Fruit fly (Drosophila melanogaster) whole organism, embryonic: ENCODE measurements around the gene Srg3.

Source experiments
- Adf1 ChIP-seq: fragments of 200-800 bp; sonication (Bioruptor generic); IDR thresholded peaks from 2 replicates; pipeline ENCODE4 v1.3.6; 2022; ENCODE audit warnings: missing biosample characterization, missing genetic modification characterization
- Asciz ChIP-seq: fragments of 200-800 bp; sonication (Bioruptor generic); optimal IDR thresholded peaks from 2 replicates; lab custom pipeline; 2017; ENCODE audit warnings: missing biosample characterization, mild to moderate bottlenecking, missing genetic modification characterization, missing genetic modification reagents
- Awh ChIP-seq: fragments of 200-800 bp; sonication (Bioruptor generic); IDR thresholded peaks from 2 replicates; pipeline ENCODE4, ENCODE4 v1.3.6; 2022; ENCODE audit warnings: missing biosample characterization, missing genetic modification characterization
- CG10366 ChIP-seq: fragments of 200-800 bp; sonication (Bioruptor generic); IDR thresholded peaks from 2 replicates; pipeline ENCODE4 v1.3.6; 2022; ENCODE audit warnings: missing biosample characterization, missing genetic modification characterization
- CG10959 ChIP-seq: fragments of 200-800 bp; sonication (Bioruptor generic); IDR thresholded peaks from 2 replicates; pipeline ENCODE4 v1.3.6; 2022; ENCODE audit warnings: missing biosample characterization, missing genetic modification characterization
- CG11723 ChIP-seq: fragments of 200-800 bp; sonication (Bioruptor generic); optimal IDR thresholded peaks from 2 replicates; lab custom pipeline; 2017; ENCODE audit warnings: missing biosample characterization, mild to moderate bottlenecking, missing genetic modification characterization
- CG12769 ChIP-seq: fragments of 200-800 bp; sonication (Bioruptor generic); optimal IDR thresholded peaks from 2 replicates; lab custom pipeline; 2019; ENCODE audit warnings: missing biosample characterization, mild to moderate bottlenecking, missing genetic modification characterization, moderate library complexity
- CG13624 ChIP-seq: fragments of 200-800 bp; sonication (Bioruptor generic); optimal IDR thresholded peaks from 2 replicates; lab custom pipeline; 2016; ENCODE audit warnings: missing biosample characterization, missing genetic modification characterization
- CG15601 ChIP-seq: fragments of 200-800 bp; sonication (Bioruptor generic); optimal IDR thresholded peaks from 3 replicates; lab custom pipeline; 2019; ENCODE audit warnings: missing biosample characterization, mild to moderate bottlenecking, missing genetic modification characterization, moderate library complexity
- CG16815 ChIP-seq: fragments of 200-800 bp; sonication (Bioruptor generic); optimal IDR thresholded peaks from 3 replicates; lab custom pipeline; 2017; ENCODE audit warnings: missing biosample characterization, mild to moderate bottlenecking, missing genetic modification characterization
- CG17186 ChIP-seq: fragments of 200-800 bp; sonication (Bioruptor generic); optimal IDR thresholded peaks from 3 replicates; lab custom pipeline; 2017; ENCODE audit warnings: missing biosample characterization, missing genetic modification reagents, missing genetic modification characterization
- CG18619 ChIP-seq: fragments of 200-800 bp; sonication (Bioruptor generic); optimal IDR thresholded peaks from 3 replicates; lab custom pipeline; 2017; ENCODE audit warnings: missing biosample characterization, mild to moderate bottlenecking, missing genetic modification characterization
- CG2116 ChIP-seq: fragments of 200-800 bp; sonication (Bioruptor generic); optimal IDR thresholded peaks from 3 replicates; lab custom pipeline; 2018; ENCODE audit warnings: missing biosample characterization, mild to moderate bottlenecking, missing genetic modification characterization
- CG2712 ChIP-seq: fragments of 200-800 bp; optimal IDR thresholded peaks from 3 replicates; lab custom pipeline; 2019; ENCODE audit warnings: missing biosample characterization, mild to moderate bottlenecking, missing genetic modification characterization, moderate library complexity
- CG31441 ChIP-seq: fragments of 200-800 bp; sonication (Bioruptor generic); IDR thresholded peaks from 2 replicates; pipeline ENCODE4 v1.3.6; 2022; ENCODE audit warnings: missing biosample characterization, missing genetic modification characterization
- CG3407 ChIP-seq: fragments of 200-800 bp; sonication (Bioruptor generic); optimal IDR thresholded peaks from 2 replicates; lab custom pipeline; 2018; ENCODE audit warnings: missing biosample characterization, mild to moderate bottlenecking, missing genetic modification characterization
- CG43689 ChIP-seq: fragments of 200-800 bp; sonication (Bioruptor generic); IDR thresholded peaks from 2 replicates; pipeline ENCODE4 v1.3.6; 2022; ENCODE audit warnings: missing biosample characterization, missing genetic modification characterization
- CG4617 ChIP-seq: fragments of 200-800 bp; sonication (Bioruptor generic); optimal IDR thresholded peaks from 3 replicates; lab custom pipeline; 2016; ENCODE audit warnings: missing biosample characterization, missing genetic modification characterization, borderline replicate concordance
- CG8281 ChIP-seq: fragments of 200-800 bp; sonication (Bioruptor generic); optimal IDR thresholded peaks from 2 replicates; lab custom pipeline; 2018; ENCODE audit warnings: missing biosample characterization, mild to moderate bottlenecking, missing genetic modification characterization, moderate library complexity
- CG8290 ChIP-seq, 3 experiments: fragments of 200-800 bp; sonication (Bioruptor generic); optimal IDR thresholded peaks; 2 replicates each; lab custom pipeline; 2016 to 2019; ENCODE audit warnings: missing biosample characterization in 3 of 3, missing genetic modification characterization in 3 of 3, mild to moderate bottlenecking in 2 of 3, moderate library complexity in 1 of 3
- CG8478 ChIP-seq: fragments of >200 bp; optimal IDR thresholded peaks from 2 replicates; lab custom pipeline; 2018
- CTCF ChIP-seq: fragments of 200-800 bp; sonication (Bioruptor generic); optimal IDR thresholded peaks from 2 replicates; lab custom pipeline; 2017; ENCODE audit warnings: missing biosample characterization, mild to moderate bottlenecking, missing genetic modification characterization, moderate library complexity
- Camta ChIP-seq: fragments of 200-800 bp; sonication (Bioruptor generic); optimal IDR thresholded peaks from 2 replicates; lab custom pipeline; 2016; ENCODE audit warnings: missing biosample characterization, missing genetic modification characterization
- CoRest ChIP-seq: fragments of 200-800 bp; sonication (Bioruptor generic); optimal IDR thresholded peaks from 3 replicates; lab custom pipeline; 2018; ENCODE audit warnings: missing biosample characterization, mild to moderate bottlenecking, missing genetic modification characterization, moderate library complexity
- D19A ChIP-seq: fragments of 200-800 bp; optimal IDR thresholded peaks from 3 replicates; lab custom pipeline; 2019; ENCODE audit warnings: missing biosample characterization, mild to moderate bottlenecking, missing genetic modification characterization, moderate library complexity
- Drgx ChIP-seq: fragments of 200-800 bp; sonication (Bioruptor generic); IDR thresholded peaks from 2 replicates; pipeline ENCODE4 v1.3.6; 2022; ENCODE audit warnings: missing biosample characterization, missing genetic modification characterization
- Hand ChIP-seq: fragments of 200-800 bp; sonication (Bioruptor generic); optimal IDR thresholded peaks from 2 replicates; lab custom pipeline; 2017; ENCODE audit warnings: mild to moderate bottlenecking, missing biosample characterization, missing genetic modification reagents, missing genetic modification characterization
- HmgD ChIP-seq: fragments of 200-800 bp; sonication (Bioruptor generic); optimal IDR thresholded peaks from 3 replicates; lab custom pipeline; 2016; ENCODE audit warnings: missing biosample characterization, missing genetic modification characterization
- Hr51 ChIP-seq, 2 experiments: fragments of 200-800 bp; sonication (Bioruptor generic); optimal IDR thresholded peaks; 2 replicates in 1 of 2; 3 replicates in 1 of 2; lab custom pipeline; 2016 to 2018; ENCODE audit warnings: missing biosample characterization in 2 of 2, missing genetic modification characterization in 2 of 2, mild to moderate bottlenecking in 1 of 2, moderate library complexity in 1 of 2
- NK7.1 ChIP-seq: fragments of 200-800 bp; sonication (Bioruptor generic); optimal IDR thresholded peaks from 3 replicates; lab custom pipeline; 2016; ENCODE audit warnings: missing biosample characterization, missing genetic modification characterization
- Nf-YA ChIP-seq: fragments of 200-800 bp; sonication (Bioruptor generic); IDR thresholded peaks from 2 replicates; pipeline ENCODE4 v1.3.6; 2022; ENCODE audit warnings: missing biosample characterization, missing genetic modification characterization
- Sry-δ ChIP-seq: fragments of 200-800 bp; sonication (Bioruptor generic); optimal IDR thresholded peaks from 2 replicates; lab custom pipeline; 2016; ENCODE audit warnings: missing biosample characterization, missing genetic modification characterization
- Vsx1 ChIP-seq: fragments of 200-800 bp; sonication (Bioruptor generic); optimal IDR thresholded peaks from 2 replicates; lab custom pipeline; 2017; ENCODE audit warnings: missing biosample characterization, mild to moderate bottlenecking, missing genetic modification characterization, missing genetic modification reagents
- YL-1 ChIP-seq: fragments of 200-800 bp; sonication (Bioruptor generic); optimal IDR thresholded peaks from 3 replicates; lab custom pipeline; 2017; ENCODE audit warnings: missing biosample characterization, mild to moderate bottlenecking, missing genetic modification characterization
- ab ChIP-seq: fragments of 200-800 bp; sonication (Bioruptor generic); optimal IDR thresholded peaks from 2 replicates; lab custom pipeline; 2016; ENCODE audit warnings: missing biosample characterization, missing genetic modification characterization
- ac ChIP-seq: fragments of 200-800 bp; sonication (Bioruptor generic); optimal IDR thresholded peaks from 3 replicates; lab custom pipeline; 2017; ENCODE audit warnings: missing biosample characterization, mild to moderate bottlenecking, missing genetic modification characterization
- bbx ChIP-seq: fragments of 200-800 bp; sonication (Bioruptor generic); IDR thresholded peaks from 2 replicates; pipeline ENCODE4 v1.3.6; 2022; ENCODE audit warnings: missing biosample characterization, missing genetic modification characterization; ENCODE audit not compliant: partially characterized antibody
- crp ChIP-seq, 2 experiments: fragments of 200-800 bp; sonication (Bioruptor generic); optimal IDR thresholded peaks; 2 replicates in 1 of 2; 3 replicates in 1 of 2; lab custom pipeline; 2017; ENCODE audit warnings: missing biosample characterization in 2 of 2, missing genetic modification characterization in 2 of 2, mild to moderate bottlenecking in 1 of 2, moderate library complexity in 1 of 2
- eve ChIP-seq, 2 experiments: fragments of >200 bp; optimal IDR thresholded peaks; 2 replicates each; lab custom pipeline; 2017; ENCODE audit warnings: missing biosample characterization in 2 of 2, missing genetic modification characterization in 2 of 2
- fd96Cb ChIP-seq: fragments of 200-800 bp; sonication (Bioruptor generic); optimal IDR thresholded peaks from 2 replicates; lab custom pipeline; 2018; ENCODE audit warnings: missing biosample characterization, mild to moderate bottlenecking, missing genetic modification characterization, moderate library complexity
- ken ChIP-seq: fragments of 200-800 bp; sonication (Bioruptor generic); IDR thresholded peaks from 3 replicates; pipeline ENCODE4 v1.3.6; 2022; ENCODE audit warnings: missing biosample characterization, missing genetic modification characterization
- mam ChIP-seq: fragments of 200-800 bp; sonication (Bioruptor generic); optimal IDR thresholded peaks from 3 replicates; lab custom pipeline; 2016; ENCODE audit warnings: missing biosample characterization, missing genetic modification characterization
- nerfin-1 ChIP-seq: fragments of 200-800 bp; sonication (Bioruptor generic); optimal IDR thresholded peaks from 3 replicates; lab custom pipeline; 2019; ENCODE audit warnings: missing biosample characterization, mild to moderate bottlenecking, missing genetic modification characterization, moderate library complexity
- peb ChIP-seq: fragments of 200-800 bp; sonication (Bioruptor generic); IDR thresholded peaks from 2 replicates; pipeline ENCODE4 v1.3.6; 2022; ENCODE audit warnings: missing biosample characterization, missing genetic modification characterization
- repo ChIP-seq: fragments of 200-800 bp; sonication (Bioruptor generic); optimal IDR thresholded peaks from 2 replicates; lab custom pipeline; 2016; ENCODE audit warnings: missing biosample characterization, missing genetic modification characterization
- slp2 ChIP-seq: fragments of 200-800 bp; sonication (Bioruptor generic); optimal IDR thresholded peaks from 2 replicates; lab custom pipeline; 2016; ENCODE audit warnings: missing biosample characterization, missing genetic modification characterization
- sob ChIP-seq: fragments of 200-800 bp; sonication (Bioruptor generic); IDR thresholded peaks from 2 replicates; pipeline ENCODE4 v1.3.6; 2022; ENCODE audit warnings: missing biosample characterization, missing genetic modification characterization
- trem ChIP-seq: fragments of 200-800 bp; optimal IDR thresholded peaks from 3 replicates; lab custom pipeline; 2019; ENCODE audit warnings: missing biosample characterization, mild to moderate bottlenecking, missing genetic modification characterization, moderate library complexity
- wek ChIP-seq: fragments of 200-800 bp; sonication (Bioruptor generic); optimal IDR thresholded peaks from 3 replicates; lab custom pipeline; 2018; ENCODE audit warnings: missing biosample characterization, mild to moderate bottlenecking, missing genetic modification characterization, moderate library complexity

Gene Srg3

dm6 chr3L:9422636-9423419 is 20.2 kb upstream of the Srg3 start, which contains the start of gene aay (continued):
- TF ChIP-seq CoRest, result peak; percentile 99
- no peak for TF ChIP-seq CG8478 (lab: Kevin White, UChicago)
- TF ChIP-seq ab, result peak; percentile 82
- TF ChIP-seq wek (GFP tag; lab: Kevin White, UChicago), result peak; percentile 92
- peak; percentile 97 for TF ChIP-seq Nf-YA (GFP tag; lab: Robert Waterston, UW)
- peak; percentile 97 for TF ChIP-seq Vsx1 (GFP tag; lab: Kevin White, UChicago)
- peak; percentile 98 for TF ChIP-seq ac (GFP tag; lab: Kevin White, UChicago)
- TF ChIP-seq CG8290 (GFP tag; optimal IDR thresholded peaks at IDR 0.05; lab: Kevin White, UChicago), result peak; percentile 99
- peak; percentile 90 to 93 for TF ChIP-seq CG8290 (tag; optimal IDR thresholded peaks at IDR 0.05; lab: Kevin White, UChicago)
- peak; percentile 90 for TF ChIP-seq CG43689 (GFP tag; lab: Robert Waterston, UW)
- TF ChIP-seq CG11723, result peak; percentile 97
- TF ChIP-seq eve (GFP tag; optimal IDR thresholded peaks at IDR 0.05; lab: Kevin White, UChicago), result peak; percentile 88 to 99
- TF ChIP-seq bbx (GFP tag; lab: Robert Waterston, UW), result 0 out of 2 replicates have a peak, but pooled peaks have one; percentile 40
- peak in 1 of 2 experiments; percentile 75 for TF ChIP-seq crp (GFP tag; optimal IDR thresholded peaks at IDR 0.05; lab: Kevin White, UChicago)
- TF ChIP-seq CG31441 (GFP tag; lab: Robert Waterston, UW), result peak; percentile 99
- peak; percentile 98 for TF ChIP-seq CG15601 (tag; lab: Kevin White, UChicago)
- peak; percentile 99 for TF ChIP-seq sob
- peak; percentile 98 for TF ChIP-seq nerfin-1 (tag; lab: Kevin White, UChicago)
- peak; percentile 97 for TF ChIP-seq NK7.1
- TF ChIP-seq Hand, result peak; percentile 97
- peak; percentile 98 for TF ChIP-seq slp2 (GFP tag; lab: Kevin White, UChicago)
- peak; percentile 97 for TF ChIP-seq ken (GFP tag; lab: Robert Waterston, UW)
- peak; percentile 99 for TF ChIP-seq CG13624
- TF ChIP-seq Drgx (GFP tag; lab: Robert Waterston, UW), result peak; percentile 98
- peak; percentile 98 for TF ChIP-seq CG4617 (GFP tag; lab: Kevin White, UChicago)
- TF ChIP-seq CG18619 (GFP tag; lab: Kevin White, UChicago), result peak; percentile 99
- peak; percentile 98 for TF ChIP-seq CG3407
- peak; percentile 96 for TF ChIP-seq peb (GFP tag; lab: Robert Waterston, UW)
- peak; percentile 99 for TF ChIP-seq D19A (tag; lab: Kevin White, UChicago)
- TF ChIP-seq repo, result peak; percentile 95
- peak; percentile 92 for TF ChIP-seq CG17186 (GFP tag; lab: Kevin White, UChicago)
- TF ChIP-seq CG2116 (GFP tag; lab: Kevin White, UChicago), result peak; percentile 91
- TF ChIP-seq CTCF (GFP tag; lab: Kevin White, UChicago), result peak; percentile 73
- peak; percentile 98 for TF ChIP-seq Camta
- TF ChIP-seq Awh (GFP tag; lab: Robert Waterston, UW), result peak; percentile 97
- TF ChIP-seq mam, result peak; percentile 97
- TF ChIP-seq Adf1, result peak; percentile 87
- TF ChIP-seq CG10959 (GFP tag; lab: Robert Waterston, UW), result peak; percentile 98
- TF ChIP-seq trem, result peak; percentile 97
- TF ChIP-seq CG8281 (tag; lab: Kevin White, UChicago), result peak; percentile 94
- TF ChIP-seq Sry-δ (GFP tag; lab: Kevin White, UChicago), result peak; percentile 66
- peak; percentile 99 for TF ChIP-seq Asciz
- TF ChIP-seq CG12769 (tag; lab: Kevin White, UChicago), result peak; percentile 98
- peak; percentile 97 for TF ChIP-seq YL-1 (GFP tag; lab: Kevin White, UChicago)
- peak; percentile 98 for TF ChIP-seq CG10366 (GFP tag; lab: Robert Waterston, UW)
- TF ChIP-seq Hr51 (GFP tag; optimal IDR thresholded peaks at IDR 0.05; lab: Kevin White, UChicago), result peak; percentile 98 to 99
- peak; percentile 99 for TF ChIP-seq fd96Cb (tag; lab: Kevin White, UChicago)
- TF ChIP-seq HmgD (GFP tag; lab: Kevin White, UChicago), result peak; percentile 76
- TF ChIP-seq CG2712, result peak; percentile 100
- TF ChIP-seq CG16815 (GFP tag; lab: Kevin White, UChicago), result peak; percentile 98
